Fruit fly (Drosophila melanogaster): ENCODE data around the gene CG34161.
A peak's percentile ranks its signal among the peaks of the same experiment; 100 is the strongest.

CG34161 gene

DNA sequence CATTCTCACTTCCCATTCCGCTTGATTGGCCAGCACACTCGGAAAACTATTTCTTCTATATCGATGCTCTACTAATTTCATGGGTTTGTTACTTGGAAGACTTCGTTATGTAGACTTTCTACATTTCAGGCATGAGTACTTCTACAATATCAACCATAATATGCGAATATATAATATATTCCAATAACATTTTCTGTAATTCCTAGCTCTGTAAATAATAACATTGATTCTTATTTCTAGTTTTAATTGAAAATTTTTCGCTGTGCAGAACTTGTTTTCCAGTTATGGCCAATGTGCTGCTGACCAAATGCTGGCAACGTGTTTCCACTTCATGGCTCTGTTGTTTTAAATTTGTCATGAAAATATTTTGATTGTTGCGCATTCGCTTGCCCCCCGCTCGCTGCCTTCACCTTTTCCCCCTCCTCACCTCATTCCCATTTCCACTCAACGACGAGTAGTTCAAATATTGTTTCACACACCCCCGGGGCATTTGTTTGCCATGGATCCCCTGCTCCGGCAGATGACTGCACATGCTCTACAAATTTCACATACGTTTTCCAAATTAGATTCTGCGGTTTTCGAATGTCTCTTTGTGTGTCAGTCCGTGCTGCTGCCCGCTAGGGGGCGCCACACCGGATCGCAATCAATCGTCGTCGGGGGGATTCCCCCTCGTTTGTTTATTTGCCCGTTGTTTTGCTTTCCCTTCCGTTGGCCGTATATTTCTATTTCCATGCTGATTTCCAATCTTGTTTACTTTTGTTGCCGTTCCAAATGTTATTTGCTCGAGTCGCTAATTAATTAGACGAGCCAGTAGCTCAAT is 33.4 kb upstream of the CG34161 start (continued):
- no peak for TF ChIP-seq Side (GFP tag; optimal IDR thresholded peaks at IDR 0.05)
- no peak for TF ChIP-seq CG12155 (GFP tag; optimal IDR thresholded peaks at IDR 0.05)
- no peak for TF ChIP-seq CG9817 (tag; optimal IDR thresholded peaks at IDR 0.05)
- TF ChIP-seq CG3847 (GFP tag; IDR thresholded peaks at IDR 0.05) = no peak
- TF ChIP-seq CG14860 (GFP tag; IDR thresholded peaks at IDR 0.05; ENCODE audit: partially characterized antibody) = no peak
- no peak for TF ChIP-seq Dip3 (GFP tag; optimal IDR thresholded peaks at IDR 0.05)
- TF ChIP-seq CG10979 (tag; optimal IDR thresholded peaks at IDR 0.05) = no peak
- TF ChIP-seq CG17802 (tag; optimal IDR thresholded peaks at IDR 0.05) = no peak
- TF ChIP-seq sob (GFP tag; IDR thresholded peaks at IDR 0.05) = 0 out of 2 replicates have a peak, but pooled peaks have one; percentile 21
- TF ChIP-seq Nf-YB (GFP tag; optimal IDR thresholded peaks at IDR 0.05) = no peak
- no peak for TF ChIP-seq Oaz (GFP tag; IDR thresholded peaks at IDR 0.05)
- TF ChIP-seq run (tag; optimal IDR thresholded peaks at IDR 0.05) = peak; percentile 53
- TF ChIP-seq eyg (GFP tag; optimal IDR thresholded peaks at IDR 0.05) = no peak
- TF ChIP-seq NK7.1 (GFP tag; optimal IDR thresholded peaks at IDR 0.05) = no peak
- no peak for TF ChIP-seq CG7745 (tag; optimal IDR thresholded peaks at IDR 0.05)
- TF ChIP-seq amos (GFP tag; IDR thresholded peaks at IDR 0.05; ENCODE audit: partially characterized antibody) = no peak
- no peak for TF ChIP-seq CG12219 (GFP tag; optimal IDR thresholded peaks at IDR 0.05)
- peak; percentile 18; the same call in 1 of the 3 replicates for TF ChIP-seq zfh1 (GFP tag; IDR thresholded peaks at IDR 0.05)
- TF ChIP-seq wor (GFP tag; IDR thresholded peaks at IDR 0.05) = no peak
- TF ChIP-seq her (GFP tag; optimal IDR thresholded peaks at IDR 0.05) = no peak
- no peak for TF ChIP-seq fu2 (GFP tag; optimal IDR thresholded peaks at IDR 0.05)
- TF ChIP-seq CG17829 (tag; optimal IDR thresholded peaks at IDR 0.05) = no peak
- TF ChIP-seq CG10654 (GFP tag; optimal IDR thresholded peaks at IDR 0.05) = no peak
- TF ChIP-seq CG9727 (GFP tag; optimal IDR thresholded peaks at IDR 0.05) = no peak
- no peak for TF ChIP-seq so (GFP tag; IDR thresholded peaks at IDR 0.05)
- no peak for TF ChIP-seq HLH4C (GFP tag; IDR thresholded peaks at IDR 0.05; ENCODE audit: partially characterized antibody)
- no peak for TF ChIP-seq grau (tag; optimal IDR thresholded peaks at IDR 0.05)
- no peak for TF ChIP-seq CG5180 (GFP tag; optimal IDR thresholded peaks at IDR 0.05)
- no peak for TF ChIP-seq CG5953 (GFP tag; IDR thresholded peaks at IDR 0.05)
- no peak for TF ChIP-seq CG4617 (GFP tag; optimal IDR thresholded peaks at IDR 0.05; ENCODE audit: borderline replicate concordance)
- no peak for TF ChIP-seq Kr (GFP tag; optimal IDR thresholded peaks at IDR 0.05)
- TF ChIP-seq CG10959 (GFP tag; IDR thresholded peaks at IDR 0.05) = no peak
- TF ChIP-seq row (GFP tag; IDR thresholded peaks at IDR 0.05) = no peak
- TF ChIP-seq CG15601 (tag; optimal IDR thresholded peaks at IDR 0.05) = no peak
- no peak for TF ChIP-seq CG4820 (GFP tag; optimal IDR thresholded peaks at IDR 0.05)
- TF ChIP-seq CG34376 (GFP tag; optimal IDR thresholded peaks at IDR 0.05) = no peak
- TF ChIP-seq fd64A (GFP tag; optimal IDR thresholded peaks at IDR 0.05) = peak; percentile 32
- no peak for TF ChIP-seq zen2 (GFP tag; IDR thresholded peaks at IDR 0.05; ENCODE audit: partially characterized antibody)
- no peak for TF ChIP-seq CG32767 (GFP tag; IDR thresholded peaks at IDR 0.05)
- no peak for TF ChIP-seq Dref (GFP tag; IDR thresholded peaks at IDR 0.05)
- no peak for TF ChIP-seq lbe (GFP tag; optimal IDR thresholded peaks at IDR 0.05)
- TF ChIP-seq CG12104 (GFP tag; optimal IDR thresholded peaks at IDR 0.05) = no peak
- TF ChIP-seq MBD-R2 (GFP tag; IDR thresholded peaks at IDR 0.05) = no peak
- peak; percentile 52; the same call in 1 of the 3 replicates for TF ChIP-seq CG2199 (GFP tag; IDR thresholded peaks at IDR 0.05)
- no peak for TF ChIP-seq zfh2 (GFP tag; optimal IDR thresholded peaks at IDR 0.05)
- peak; percentile 17 for TF ChIP-seq CG2875 (GFP tag; optimal IDR thresholded peaks at IDR 0.05)
- TF ChIP-seq CG6854 (GFP tag; optimal IDR thresholded peaks at IDR 0.05) = no peak
- TF ChIP-seq p53 (GFP tag; optimal IDR thresholded peaks at IDR 0.05) = no peak
- no peak for TF ChIP-seq Tbp (GFP tag; optimal IDR thresholded peaks at IDR 0.05)
- TF ChIP-seq CG2712 (tag; optimal IDR thresholded peaks at IDR 0.05) = no peak

Measured in whole organism, embryonic.